Worm (Caenorhabditis elegans) whole organism, L4 larva: ENCODE measurements around the gene W01D2.6.

ENCODE experiments used
- D1046.2 ChIP-seq: fragments of 200-800 bp; sonication (Bioruptor generic); IDR thresholded peaks from 2 replicates; pipeline ENCODE4 v1.3.6; 2022; ENCODE audit warnings: missing genetic modification characterization, missing compliant biosample characterization
- F26F4.8 ChIP-seq: fragments of 200-800 bp; sonication (Bioruptor generic); conservative IDR thresholded peaks from 2 replicates; pipeline ENCODE4 v1.3.6; 2022; ENCODE audit warnings: missing genetic modification characterization, missing compliant biosample characterization
- T20F7.1 ChIP-seq: fragments of 200-800 bp; sonication (Bioruptor generic); optimal IDR thresholded peaks from 2 replicates; lab custom pipeline; 2018; ENCODE audit warnings: mild to moderate bottlenecking, missing genetic modification characterization, missing compliant biosample characterization
- Y105C5A.15 ChIP-seq: fragments of 200-800 bp; sonication (Bioruptor generic); IDR thresholded peaks from 2 replicates; pipeline ENCODE4 v1.3.6; 2022; ENCODE audit warnings: missing genetic modification characterization, missing compliant biosample characterization
- Y48G9A.11 ChIP-seq: fragments of 200-800 bp; sonication (Bioruptor generic); IDR thresholded peaks from 2 replicates; pipeline ENCODE4 v1.3.6; 2022; ENCODE audit warnings: missing genetic modification reagents, missing genetic modification characterization, missing compliant biosample characterization
- Y75B8A.6 ChIP-seq: fragments of 200-800 bp; sonication (Bioruptor generic); IDR thresholded peaks from 2 replicates; pipeline ENCODE4 v1.3.6; 2022; ENCODE audit warnings: missing genetic modification reagents, missing genetic modification characterization, missing compliant biosample characterization
- ZK337.2 ChIP-seq: fragments of 200-800 bp; sonication (Bioruptor generic); IDR thresholded peaks from 2 replicates; pipeline ENCODE4 v1.3.6; 2022; ENCODE audit warnings: missing genetic modification reagents, missing genetic modification characterization, missing compliant biosample characterization
- ceh-32 ChIP-seq: sonication (generic microtip); optimal IDR thresholded peaks from 2 replicates; lab custom pipeline; 2016; ENCODE audit warnings: mild to moderate bottlenecking, missing genetic modification characterization, missing compliant biosample characterization; ENCODE audit not compliant: poor library complexity
- ceh-62 ChIP-seq: sonication (generic microtip); optimal IDR thresholded peaks from 2 replicates; lab custom pipeline; 2017; ENCODE audit warnings: missing biosample characterization, missing genetic modification characterization
- ceh-82 ChIP-seq: sonication (generic microtip); optimal IDR thresholded peaks from 2 replicates; lab custom pipeline; 2017; ENCODE audit warnings: missing biosample characterization, missing genetic modification characterization
- ces-1 ChIP-seq: fragments of 150-350 bp; sonication (generic microtip); optimal IDR thresholded peaks from 4 replicates; lab custom pipeline; 2014; ENCODE audit warnings: missing biosample characterization, missing genetic modification reagents, missing genetic modification characterization
- daf-12 ChIP-seq: fragments of 150-350 bp; optimal IDR thresholded peaks from 2 replicates; lab custom pipeline; 2014; ENCODE audit warnings: missing biosample characterization, missing genetic modification reagents, missing genetic modification characterization
- daf-19 ChIP-seq: fragments of 200-800 bp; sonication (Bioruptor generic); conservative IDR thresholded peaks from 2 replicates; pipeline ENCODE4 v1.3.6; 2022; ENCODE audit warnings: missing genetic modification characterization, missing compliant biosample characterization
- daf-8 ChIP-seq: fragments of 200-800 bp; sonication (Bioruptor generic); IDR thresholded peaks from 2 replicates; pipeline ENCODE4 v1.3.6; 2022; ENCODE audit warnings: missing genetic modification characterization, missing compliant biosample characterization
- dmd-6 ChIP-seq: fragments of 200-800 bp; sonication (Bioruptor generic); IDR thresholded peaks from 2 replicates; pipeline ENCODE4 v1.3.6; 2022; ENCODE audit warnings: missing genetic modification reagents, missing genetic modification characterization, missing compliant biosample characterization
- duxl-1 ChIP-seq: sonication (generic microtip); optimal IDR thresholded peaks from 2 replicates; lab custom pipeline; 2016; ENCODE audit warnings: mild to moderate bottlenecking, missing genetic modification characterization, moderate library complexity, missing compliant biosample characterization; ENCODE audit not compliant: poor library complexity
- dve-1 ChIP-seq: sonication (generic microtip); optimal IDR thresholded peaks from 2 replicates; lab custom pipeline; 2017; ENCODE audit warnings: antibody characterized with exemption, mild to moderate bottlenecking, missing genetic modification characterization, missing compliant biosample characterization; ENCODE audit not compliant: insufficient read depth
- egl-27 ChIP-seq: sonication (generic microtip); optimal IDR thresholded peaks from 3 replicates; lab custom pipeline; 2017; ENCODE audit warnings: missing biosample characterization, missing genetic modification reagents, missing genetic modification characterization
- gei-8 ChIP-seq: fragments of 200-800 bp; sonication (Bioruptor generic); optimal IDR thresholded peaks from 2 replicates; lab custom pipeline; 2018; ENCODE audit warnings: mild to moderate bottlenecking, missing genetic modification characterization, missing compliant biosample characterization
- hmg-1.1 ChIP-seq: fragments of 200-800 bp; sonication (Bioruptor generic); IDR thresholded peaks from 2 replicates; pipeline ENCODE4 v1.3.6; 2022; ENCODE audit warnings: missing genetic modification reagents, missing genetic modification characterization, missing compliant biosample characterization
- jun-1 ChIP-seq: fragments of 150-350 bp; optimal IDR thresholded peaks from 2 replicates; lab custom pipeline; 2014; ENCODE audit warnings: missing biosample characterization, missing genetic modification reagents, missing genetic modification characterization
- lin-1 ChIP-seq: fragments of 200-800 bp; sonication (Bioruptor generic); IDR thresholded peaks from 2 replicates; pipeline ENCODE4 v1.3.6; 2022; ENCODE audit warnings: missing genetic modification reagents, missing genetic modification characterization, missing compliant biosample characterization
- lin-13 ChIP-seq: fragments of 150-350 bp; optimal IDR thresholded peaks from 2 replicates; lab custom pipeline; 2014; ENCODE audit warnings: missing biosample characterization, missing genetic modification reagents, missing genetic modification characterization
- lin-15B ChIP-seq: fragments of 150-350 bp; sonication (generic microtip); optimal IDR thresholded peaks from 3 replicates; lab custom pipeline; 2014; ENCODE audit warnings: missing biosample characterization, missing genetic modification characterization
- lin-29 ChIP-seq: fragments of 200-800 bp; sonication (Bioruptor generic); IDR thresholded peaks from 2 replicates; pipeline ENCODE4 v1.3.6; 2022; ENCODE audit warnings: missing genetic modification reagents, missing genetic modification characterization, missing compliant biosample characterization
- lin-39 ChIP-seq: fragments of 150-350 bp; optimal IDR thresholded peaks from 2 replicates; lab custom pipeline; 2014; ENCODE audit warnings: missing biosample characterization, missing genetic modification reagents, missing genetic modification characterization
- lsy-2 ChIP-seq, 2 experiments: fragments of 150-350 bp in 1 of 2; sonication (generic microtip) in 1 of 2; optimal IDR thresholded peaks; 2 replicates each; lab custom pipeline; 2014 to 2017; ENCODE audit warnings: missing biosample characterization in 2 of 2, missing genetic modification characterization in 2 of 2
- madf-5 ChIP-seq, 2 experiments: fragments of 200-800 bp; sonication (Bioruptor generic); IDR thresholded peaks; 2 replicates each; pipeline ENCODE4 v1.3.6; 2022; ENCODE audit warnings: missing compliant biosample characterization in 2 of 2, missing genetic modification characterization in 2 of 2
- mep-1 ChIP-seq: fragments of 150-350 bp; sonication (generic microtip); optimal IDR thresholded peaks from 3 replicates; lab custom pipeline; 2014; ENCODE audit warnings: missing biosample characterization, missing genetic modification characterization
- mes-2 ChIP-seq: sonication (generic microtip); optimal IDR thresholded peaks from 2 replicates; lab custom pipeline; 2016; ENCODE audit warnings: missing genotype, mild to moderate bottlenecking, missing genetic modification characterization, missing compliant biosample characterization; ENCODE audit not compliant: poor library complexity, severe bottlenecking
- mxl-2 ChIP-seq: fragments of 200-800 bp; sonication (Bioruptor generic); conservative IDR thresholded peaks from 2 replicates; pipeline ENCODE4 v1.3.6; 2022; ENCODE audit warnings: missing genetic modification reagents, missing genetic modification characterization, missing compliant biosample characterization
- nhr-10 ChIP-seq: fragments of 150-350 bp; optimal IDR thresholded peaks from 2 replicates; lab custom pipeline; 2014; ENCODE audit warnings: missing biosample characterization, missing genetic modification characterization
- nhr-102 ChIP-seq: sonication (generic microtip); optimal IDR thresholded peaks from 2 replicates; lab custom pipeline; 2016; ENCODE audit warnings: mild to moderate bottlenecking, missing genetic modification characterization, moderate library complexity, missing compliant biosample characterization
- nhr-25 ChIP-seq: sonication (generic microtip); optimal IDR thresholded peaks from 2 replicates; lab custom pipeline; 2017; ENCODE audit warnings: missing genetic modification characterization, mild to moderate bottlenecking, missing compliant biosample characterization, antibody characterized with exemption, moderate library complexity, borderline replicate concordance; ENCODE audit not compliant: insufficient read depth
- nhr-41 ChIP-seq: fragments of 200-800 bp; sonication (Bioruptor generic); IDR thresholded peaks from 2 replicates; pipeline ENCODE4 v1.3.6; 2022; ENCODE audit warnings: missing genetic modification reagents, missing genetic modification characterization, missing compliant biosample characterization
- nhr-77 ChIP-seq: fragments of 150-350 bp; optimal IDR thresholded peaks from 2 replicates; lab custom pipeline; 2014; ENCODE audit warnings: missing biosample characterization, missing genetic modification characterization
- set-16 ChIP-seq: fragments of 200-800 bp; sonication (Bioruptor generic); IDR thresholded peaks from 2 replicates; pipeline ENCODE4 v1.3.6; 2022; ENCODE audit warnings: missing genetic modification reagents, missing genetic modification characterization, missing compliant biosample characterization
- snpc-1.2 ChIP-seq: fragments of 200-800 bp; sonication (Bioruptor generic); IDR thresholded peaks from 2 replicates; pipeline ENCODE4 v1.3.6; 2022; ENCODE audit warnings: missing genetic modification reagents, missing genetic modification characterization, missing compliant biosample characterization
- snpc-4 ChIP-seq: fragments of 150-350 bp; optimal IDR thresholded peaks from 2 replicates; lab custom pipeline; 2014; ENCODE audit warnings: missing biosample characterization, missing genetic modification characterization
- spr-1 ChIP-seq: sonication (generic microtip); optimal IDR thresholded peaks from 2 replicates; lab custom pipeline; 2016; ENCODE audit warnings: mild to moderate bottlenecking, missing genetic modification characterization, missing compliant biosample characterization
- spr-3 ChIP-seq: fragments of 200-800 bp; sonication (Bioruptor generic); optimal IDR thresholded peaks from 2 replicates; lab custom pipeline; 2018; ENCODE audit warnings: mild to moderate bottlenecking, missing genetic modification characterization, missing compliant biosample characterization
- tag-97 ChIP-seq: fragments of 200-800 bp; sonication (Bioruptor generic); IDR thresholded peaks from 2 replicates; pipeline ENCODE4 v1.3.6; 2022; ENCODE audit warnings: missing genetic modification characterization, missing compliant biosample characterization
- unc-62 ChIP-seq, 3 experiments: fragments of 150-350 bp in 1 of 3; sonication (generic microtip); optimal IDR thresholded peaks in 2 of 3; peaks in 1 of 3; 1 replicate in 1 of 3; 2 replicates in 2 of 3; lab custom pipeline; 2014 to 2017; ENCODE audit warnings: missing biosample characterization in 3 of 3, missing genetic modification characterization in 3 of 3, missing genetic modification reagents in 3 of 3, missing genotype in 1 of 3
- vab-7 ChIP-seq: fragments of 200-800 bp; sonication (Bioruptor generic); IDR thresholded peaks from 2 replicates; pipeline ENCODE4 v1.3.6; 2022; ENCODE audit warnings: missing genetic modification reagents, missing genetic modification characterization, missing compliant biosample characterization
- zfp-2 ChIP-seq: sonication (generic microtip); optimal IDR thresholded peaks from 2 replicates; lab custom pipeline; 2016; ENCODE audit warnings: mild to moderate bottlenecking, missing genetic modification characterization, missing compliant biosample characterization
- zfp-3 ChIP-seq: fragments of 200-800 bp; sonication (Bioruptor generic); conservative IDR thresholded peaks from 2 replicates; pipeline ENCODE4 v1.3.6; 2022; ENCODE audit warnings: missing genetic modification reagents, missing genetic modification characterization, missing compliant biosample characterization
- ztf-11 ChIP-seq: fragments of 150-350 bp; optimal IDR thresholded peaks from 2 replicates; lab custom pipeline; 2014; ENCODE audit warnings: missing biosample characterization, missing genetic modification characterization
- ztf-7 ChIP-seq: fragments of 150-350 bp; optimal IDR thresholded peaks from 2 replicates; lab custom pipeline; 2014; ENCODE audit warnings: missing biosample characterization, missing genetic modification characterization

The W01D2.6 gene

ce11 chrII:14804259-14804899 is 4.4 kb upstream of the W01D2.6 start, which contains the start of gene W01D2.3:
W01D2.3 (minus strand) TSS chrII:14804309.
- TF ChIP-seq nhr-102 (tag; lab: Kevin White, UChicago): peak; percentile 92
- peak; percentile 78 for TF ChIP-seq lin-1 (GFP tag; lab: Robert Waterston, UW)
- peak; percentile 85; the same call in 1 of the 2 replicates for TF ChIP-seq daf-19 (GFP tag; lab: Robert Waterston, UW)
- TF ChIP-seq lsy-2 (tag; optimal IDR thresholded peaks at IDR 0.05; lab: Kevin White, UChicago): peak in 1 of 2 experiments; percentile 70
- TF ChIP-seq daf-12: no peak
- TF ChIP-seq zfp-2: peak; percentile 29
- TF ChIP-seq D1046.2 (GFP tag; lab: Robert Waterston, UW): peak; percentile 71; the same call in 1 of the 2 replicates
- peak; percentile 38; the same call in 1 of the 2 replicates for TF ChIP-seq lin-29
- peak; percentile 11 for TF ChIP-seq ceh-32 (tag; lab: Kevin White, UChicago)
- TF ChIP-seq nhr-41: peak; percentile 17; the same call in 1 of the 2 replicates
- peak; percentile 60 for TF ChIP-seq ztf-7
- 0 out of 2 replicates have a peak, but pooled peaks have one; percentile 23 for TF ChIP-seq Y105C5A.15
- TF ChIP-seq tag-97 (GFP tag; lab: Robert Waterston, UW): no peak
- peak; percentile 4; the same call in 1 of the 2 replicates for TF ChIP-seq F26F4.8
- peak; percentile 98 for TF ChIP-seq snpc-4 (tag; lab: Kevin White, UChicago)
- TF ChIP-seq set-16 (GFP tag; lab: Robert Waterston, UW): no peak; the same call in 1 of the 2 replicates
- TF ChIP-seq Y48G9A.11 (GFP tag; lab: Robert Waterston, UW): peak; percentile 69
- peak; percentile 74 for TF ChIP-seq mes-2 (tag; lab: Kevin White, UChicago)
- TF ChIP-seq daf-8 (GFP tag; lab: Robert Waterston, UW): no peak
- TF ChIP-seq egl-27 (tag; lab: Kevin White, UChicago): no peak
- peak; percentile 87 for TF ChIP-seq spr-3 (GFP tag; lab: Kevin White, UChicago)
- TF ChIP-seq vab-7 (GFP tag; lab: Robert Waterston, UW): peak; percentile 77
- peak; percentile 65 for TF ChIP-seq dmd-6 (GFP tag; lab: Robert Waterston, UW)
- TF ChIP-seq ztf-11: no peak
- TF ChIP-seq madf-5 (GFP tag; IDR thresholded peaks at IDR 0.05; lab: Robert Waterston, UW): 0 out of 4 replicates have a peak, but pooled peaks have one; percentile 42 to 56
- TF ChIP-seq ZK337.2 (GFP tag; lab: Robert Waterston, UW): peak; percentile 61; the same call in 1 of the 2 replicates
- peak; percentile 80 for TF ChIP-seq mep-1 (tag; lab: Kevin White, UChicago)
- 0 out of 2 replicates have a peak, but pooled peaks have one; percentile 51 for TF ChIP-seq zfp-3
- no peak for TF ChIP-seq ces-1 (GFP tag; lab: Kevin White, UChicago)
- TF ChIP-seq spr-1 (tag; lab: Kevin White, UChicago): peak; percentile 94
- TF ChIP-seq nhr-77 (tag; lab: Kevin White, UChicago): peak; percentile 39
- TF ChIP-seq nhr-10 (tag; lab: Kevin White, UChicago): no peak
- TF ChIP-seq ceh-62: peak; percentile 23
- TF ChIP-seq lin-13 (GFP tag; lab: Kevin White, UChicago): no peak
- TF ChIP-seq lin-15B (tag; lab: Kevin White, UChicago): no peak
- TF ChIP-seq duxl-1 (tag; lab: Kevin White, UChicago): peak; percentile 69
- no peak for TF ChIP-seq T20F7.1
- TF ChIP-seq unc-62 (GFP tag; optimal IDR thresholded peaks at IDR 0.05 in 1 of 2; lab: Kevin White, UChicago): peak in 1 of 2 experiments; percentile 93
- TF ChIP-seq unc-62 (tag; optimal IDR thresholded peaks at IDR 0.05; lab: Kevin White, UChicago): no peak
- TF ChIP-seq gei-8: peak; percentile 72
- 0 out of 2 replicates have a peak, but pooled peaks have one; percentile 49 for TF ChIP-seq mxl-2 (GFP tag; lab: Robert Waterston, UW)
- TF ChIP-seq snpc-1.2 (GFP tag; lab: Robert Waterston, UW): no peak
- TF ChIP-seq Y75B8A.6 (GFP tag; lab: Robert Waterston, UW): no peak
- peak; percentile 95 for TF ChIP-seq dve-1
- peak; percentile 87 for TF ChIP-seq hmg-1.1 (GFP tag; lab: Robert Waterston, UW)
- no peak for TF ChIP-seq ceh-82 (tag; lab: Kevin White, UChicago)
- no peak for TF ChIP-seq lin-39 (tag; lab: Kevin White, UChicago)
- no peak for TF ChIP-seq jun-1 (tag; lab: Kevin White, UChicago)
- TF ChIP-seq nhr-25 (tag; lab: Kevin White, UChicago): peak; percentile 86
